Worm (Caenorhabditis elegans): Measurements from ENCODE around the gene nep-1.

The nep-1 gene

DNA sequence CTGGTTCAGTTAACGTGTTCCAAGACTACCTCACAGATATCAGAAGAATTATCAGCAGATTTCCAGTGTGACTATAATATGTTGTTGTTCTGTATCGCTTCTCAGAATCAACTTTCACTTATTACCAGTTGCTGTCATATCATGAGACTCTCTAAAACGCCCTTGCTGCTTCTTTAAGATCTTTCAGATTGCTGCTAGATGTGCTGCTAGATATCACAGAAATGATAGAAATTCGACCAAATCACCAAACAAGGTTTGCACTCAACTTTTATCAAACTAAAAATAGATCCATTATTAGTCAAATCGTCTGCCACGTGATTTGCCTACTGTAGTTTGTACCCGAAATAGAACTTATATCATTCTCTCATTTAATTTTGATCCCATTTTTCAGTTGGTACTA, 12.4 kb downstream of the nep-1 start:
- TF ChIP-seq ham-2 (GFP tag; optimal IDR thresholded peaks at IDR 0.05), result no peak
- no peak for TF ChIP-seq nhr-28 (tag; optimal IDR thresholded peaks at IDR 0.05)
- TF ChIP-seq ces-1 (GFP tag; optimal IDR thresholded peaks at IDR 0.05), result no peak
- no peak for TF ChIP-seq ztf-11 (tag; optimal IDR thresholded peaks at IDR 0.05)
- TF ChIP-seq drap-1 (GFP tag; optimal IDR thresholded peaks at IDR 0.05), result no peak
- no peak for TF ChIP-seq lin-32 (GFP tag; optimal IDR thresholded peaks at IDR 0.05)
- no peak for TF ChIP-seq lin-13 (tag; optimal IDR thresholded peaks at IDR 0.05)

- no peak for TF ChIP-seq zip-8 (tag; optimal IDR thresholded peaks at IDR 0.05)
- no peak for TF ChIP-seq ham-2 (GFP tag; optimal IDR thresholded peaks at IDR 0.05)
- TF ChIP-seq nhr-237 (tag; optimal IDR thresholded peaks at IDR 0.05), result no peak
- no peak for TF ChIP-seq lin-32 (GFP tag; optimal IDR thresholded peaks at IDR 0.05)
- TF ChIP-seq M03D4.4 (tag; optimal IDR thresholded peaks at IDR 0.05), result no peak
- no peak for TF ChIP-seq flh-1 (GFP tag; optimal IDR thresholded peaks at IDR 0.05)
- no peak for TF ChIP-seq unc-120 (tag; optimal IDR thresholded peaks at IDR 0.05; ENCODE audit: poor library complexity, severe bottlenecking)
- no peak for TF ChIP-seq ces-1 (GFP tag; optimal IDR thresholded peaks at IDR 0.05)
These were observed 14.2 kb downstream of the nep-1 start for ce11 chrII:11642736-11643135.

DNA sequence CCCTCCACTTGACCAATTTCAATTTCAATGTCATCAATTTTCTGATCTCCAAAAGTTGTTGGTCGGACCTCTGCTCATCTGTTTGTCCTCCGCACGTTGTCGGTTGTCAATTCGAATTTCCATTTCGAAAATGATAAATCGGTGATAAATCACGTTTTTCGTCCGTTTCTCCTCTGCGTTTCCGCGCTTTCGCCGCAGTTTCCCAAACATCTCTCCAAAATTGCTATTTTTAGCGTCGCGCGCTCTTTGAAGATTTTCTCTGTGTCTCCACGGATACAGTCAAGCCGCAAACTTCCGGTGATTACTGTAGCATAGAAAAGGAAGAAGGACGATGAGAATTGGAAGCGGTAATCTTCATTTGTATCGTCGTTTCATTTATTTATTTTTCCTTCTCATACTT, 15.0 kb downstream of the nep-1 start:
- TF ChIP-seq ces-1 (GFP tag; optimal IDR thresholded peaks at IDR 0.05), result no peak
- TF ChIP-seq ham-2 (GFP tag; optimal IDR thresholded peaks at IDR 0.05), result peak; percentile 16

DNA sequence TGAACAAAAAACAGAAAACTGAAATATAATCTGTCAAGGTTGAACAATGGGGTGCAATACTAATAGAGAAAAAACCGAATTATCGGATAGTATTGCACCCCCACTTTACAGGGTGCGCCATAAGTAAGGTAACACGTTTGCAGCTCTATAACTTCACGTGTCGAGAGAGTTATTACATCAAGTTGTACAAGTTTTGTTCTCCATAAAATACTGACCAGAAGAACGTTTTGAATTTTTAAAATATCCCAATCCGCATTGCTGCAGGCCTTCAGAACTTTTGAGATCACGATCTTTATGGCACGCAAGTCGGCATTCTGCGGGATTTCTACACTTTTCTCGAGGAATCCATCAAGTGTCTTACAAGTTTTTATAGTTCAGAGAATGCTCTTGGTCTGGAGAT, 19.2 kb downstream of the nep-1 start:
- no peak for TF ChIP-seq nhr-237 (tag; optimal IDR thresholded peaks at IDR 0.05)
- no peak for TF ChIP-seq sptf-1 (tag; optimal IDR thresholded peaks at IDR 0.05)
- no peak for TF ChIP-seq mab-5 (tag; optimal IDR thresholded peaks at IDR 0.05)
- no peak for TF ChIP-seq ceh-39 (tag; optimal IDR thresholded peaks at IDR 0.05)
- TF ChIP-seq cnd-1 (tag; optimal IDR thresholded peaks at IDR 0.05), result no peak
- TF ChIP-seq lsy-2 (tag; optimal IDR thresholded peaks at IDR 0.05), result no peak
- TF ChIP-seq nhr-12 (tag; optimal IDR thresholded peaks at IDR 0.05), result no peak
- TF ChIP-seq hlh-1 (tag; optimal IDR thresholded peaks at IDR 0.05), result no peak
- no peak for TF ChIP-seq tbx-8 (GFP tag; optimal IDR thresholded peaks at IDR 0.05)
- TF ChIP-seq drap-1 (GFP tag; optimal IDR thresholded peaks at IDR 0.05), result no peak
- no peak for TF ChIP-seq elt-3 (tag; optimal IDR thresholded peaks at IDR 0.05)
- TF ChIP-seq nhr-2 (tag; optimal IDR thresholded peaks at IDR 0.05), result no peak
- TF ChIP-seq ceh-83 (GFP tag; optimal IDR thresholded peaks at IDR 0.05), result no peak
- no peak for TF ChIP-seq zip-8 (tag; optimal IDR thresholded peaks at IDR 0.05)
- TF ChIP-seq bed-3 (GFP tag; optimal IDR thresholded peaks at IDR 0.05), result no peak
- no peak for TF ChIP-seq mls-2 (tag; optimal IDR thresholded peaks at IDR 0.05)
- TF ChIP-seq blmp-1 (tag; optimal IDR thresholded peaks at IDR 0.05), result no peak

DNA sequence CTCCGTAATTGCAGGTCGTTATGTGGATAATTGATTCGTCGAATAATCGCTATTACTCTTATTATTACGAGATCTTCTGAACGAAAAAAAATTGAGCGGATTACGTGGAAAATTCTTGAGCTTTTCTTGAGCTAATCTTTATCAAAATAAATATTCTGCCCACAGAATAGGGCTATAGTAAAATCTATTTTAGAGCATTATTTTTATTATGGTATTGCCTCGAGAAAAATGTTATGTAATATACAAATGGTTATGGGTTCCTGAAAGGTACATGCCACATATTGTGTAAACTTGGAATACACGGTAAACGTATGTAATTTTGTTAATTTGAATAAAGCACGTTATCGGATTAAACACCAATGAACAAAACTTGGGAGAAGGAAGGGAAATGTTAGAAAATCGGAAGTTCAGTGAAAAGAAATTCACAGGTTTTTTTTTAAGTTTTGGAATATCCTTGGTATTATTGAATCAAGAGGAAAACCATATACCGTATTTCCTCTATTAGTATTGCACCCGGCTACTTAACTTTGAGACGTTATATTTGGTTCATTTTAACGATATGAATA, 19.7 kb downstream of the nep-1 start:
- TF ChIP-seq unc-39 (tag; optimal IDR thresholded peaks at IDR 0.05) (no peak), unc-120 (tag; optimal IDR thresholded peaks at IDR 0.05; ENCODE audit: poor library complexity, severe bottlenecking) (no peak), mls-2 (tag; optimal IDR thresholded peaks at IDR 0.05) (peak; percentile 28), ham-2 (GFP tag; optimal IDR thresholded peaks at IDR 0.05) (no peak), sptf-1 (tag; optimal IDR thresholded peaks at IDR 0.05) (no peak), tbx-8 (GFP tag; optimal IDR thresholded peaks at IDR 0.05) (no peak), unc-62 (GFP tag; optimal IDR thresholded peaks at IDR 0.05) (no peak), pha-4 (tag; optimal IDR thresholded peaks at IDR 0.05) (no peak), blmp-1 (tag; optimal IDR thresholded peaks at IDR 0.05) (no peak), nhr-237 (tag; optimal IDR thresholded peaks at IDR 0.05) (peak; percentile 39), ceh-43 (GFP tag; optimal IDR thresholded peaks at IDR 0.05) (peak; percentile 26), elt-1 (tag; optimal IDR thresholded peaks at IDR 0.05; ENCODE audit: borderline replicate concordance, insufficient read depth) (no peak), lin-13 (tag; optimal IDR thresholded peaks at IDR 0.05) (no peak), mab-5 (tag; optimal IDR thresholded peaks at IDR 0.05) (no peak), mep-1 (tag; optimal IDR thresholded peaks at IDR 0.05) (no peak), lin-32 (GFP tag; optimal IDR thresholded peaks at IDR 0.05) (no peak), nhr-2 (tag; optimal IDR thresholded peaks at IDR 0.05) (no peak), snpc-4 (tag; optimal IDR thresholded peaks at IDR 0.05) (no peak), lsy-2 (tag; optimal IDR thresholded peaks at IDR 0.05) (peak; percentile 12), ces-1 (GFP tag; optimal IDR thresholded peaks at IDR 0.05) (peak; percentile 83), nhr-12 (tag; optimal IDR thresholded peaks at IDR 0.05) (no peak), nhr-76 (tag; optimal IDR thresholded peaks at IDR 0.05) (no peak), M03D4.4 (tag; optimal IDR thresholded peaks at IDR 0.05) (no peak), ztf-11 (tag; optimal IDR thresholded peaks at IDR 0.05) (no peak), flh-1 (GFP tag; optimal IDR thresholded peaks at IDR 0.05) (no peak), ceh-39 (tag; optimal IDR thresholded peaks at IDR 0.05) (no peak)
